Fruit fly (Drosophila melanogaster): ENCODE measurements around the gene CG34453.

Gene CG34453

DNA sequence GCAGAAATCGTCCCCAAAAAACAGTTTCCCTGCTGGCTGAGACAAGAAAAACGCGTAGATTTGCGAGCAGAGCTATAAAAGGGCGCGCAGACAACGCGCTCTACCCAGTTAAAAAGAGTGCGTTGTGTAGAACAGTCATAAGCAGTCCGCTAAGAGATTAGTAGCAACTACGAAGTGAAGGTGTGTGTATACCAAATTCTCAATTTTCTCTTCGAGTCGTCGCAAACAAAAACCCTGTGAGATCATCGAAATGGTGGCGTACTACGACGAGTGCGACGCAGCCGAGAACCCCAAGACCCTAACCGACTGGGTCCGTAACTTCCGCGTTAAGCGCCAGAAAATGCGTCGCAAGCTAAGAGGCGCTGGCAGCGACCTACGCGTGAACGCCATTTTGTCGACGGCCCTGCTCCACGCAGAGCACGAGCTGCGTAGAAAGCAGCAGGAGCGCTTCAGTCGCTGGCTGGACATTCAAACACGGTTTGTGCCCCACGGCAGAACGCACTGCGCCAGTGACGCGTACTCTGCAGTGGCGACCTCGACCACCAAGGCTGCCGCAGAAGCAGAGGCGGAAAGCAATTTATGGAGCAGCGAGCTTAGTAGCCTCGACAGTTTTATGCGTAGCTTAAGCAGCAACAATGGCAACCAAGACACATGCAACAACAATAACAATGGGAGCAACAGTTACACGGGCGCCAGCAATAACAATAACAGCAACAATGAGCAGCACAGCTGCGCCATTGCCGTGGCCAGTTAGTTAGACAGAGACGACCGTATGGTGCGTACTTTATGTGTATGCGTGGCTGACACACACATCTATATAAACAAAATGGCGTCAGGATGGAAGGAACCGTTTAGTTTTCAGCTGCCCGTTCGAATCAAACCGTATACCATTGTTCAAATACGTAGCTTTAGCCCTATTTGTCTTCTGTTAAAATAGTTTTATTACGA is 8.9 kb downstream of the CG34453 start:
- TF ChIP-seq psq (optimal IDR thresholded peaks at IDR 0.05) (no peak), insv (optimal IDR thresholded peaks at IDR 0.05) (no peak), Myc (optimal IDR thresholded peaks at IDR 0.05) (no peak), ttk (optimal IDR thresholded peaks at IDR 0.05) (no peak)

DNA sequence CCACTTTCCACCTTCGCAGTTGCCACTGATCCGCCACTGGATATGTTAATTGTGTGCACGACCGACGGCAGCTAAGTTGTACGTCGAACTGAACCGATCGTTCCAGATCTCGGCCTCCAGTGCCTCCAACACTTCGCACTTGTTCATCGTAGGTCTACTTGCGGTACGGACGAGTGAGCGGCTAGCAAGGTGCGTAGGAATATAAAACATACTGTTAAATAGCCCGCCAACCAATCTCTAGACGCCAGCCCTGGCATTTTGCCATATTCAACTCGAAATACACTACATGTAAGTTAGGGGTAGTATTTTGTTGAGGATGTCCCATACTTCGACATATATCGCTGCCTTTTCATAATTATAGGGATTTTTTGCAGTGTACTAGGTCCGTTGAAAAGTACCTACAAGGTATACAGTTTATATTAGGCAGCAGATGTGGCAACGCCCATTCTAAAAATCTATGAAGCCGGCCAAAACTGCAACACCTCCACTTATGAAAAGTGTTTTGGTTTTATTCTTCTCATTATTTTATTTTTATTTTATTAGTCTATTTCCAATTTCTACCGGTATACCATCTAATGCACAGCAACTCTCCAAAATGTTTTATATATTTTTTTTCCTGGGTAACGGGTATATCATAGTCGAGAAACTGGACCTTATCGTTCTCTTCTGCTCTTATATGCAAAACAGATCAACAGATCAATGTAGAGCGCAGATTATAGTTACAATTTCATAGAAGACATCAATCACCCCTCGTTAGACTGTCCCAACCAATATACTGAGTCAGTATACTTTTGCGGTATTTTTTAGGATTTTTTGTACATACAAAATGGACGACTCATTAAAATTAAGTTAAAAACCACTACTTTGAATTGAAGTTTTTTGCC is 9.9 kb downstream of the CG34453 start, which contains the start of the genes pyx and CG33229:
Gene pyx, minus strand, starts transcription at position 51 of the 884 bp plus-strand sequence.
Gene CG33229, plus strand, starts transcription at position 834 of the 884 bp plus-strand sequence.
- no peak for TF ChIP-seq insv (optimal IDR thresholded peaks at IDR 0.05)
- TF ChIP-seq ttk (optimal IDR thresholded peaks at IDR 0.05) = no peak
- no peak for TF ChIP-seq h (optimal IDR thresholded peaks at IDR 0.05)
- TF ChIP-seq Myc (optimal IDR thresholded peaks at IDR 0.05) = no peak

DNA sequence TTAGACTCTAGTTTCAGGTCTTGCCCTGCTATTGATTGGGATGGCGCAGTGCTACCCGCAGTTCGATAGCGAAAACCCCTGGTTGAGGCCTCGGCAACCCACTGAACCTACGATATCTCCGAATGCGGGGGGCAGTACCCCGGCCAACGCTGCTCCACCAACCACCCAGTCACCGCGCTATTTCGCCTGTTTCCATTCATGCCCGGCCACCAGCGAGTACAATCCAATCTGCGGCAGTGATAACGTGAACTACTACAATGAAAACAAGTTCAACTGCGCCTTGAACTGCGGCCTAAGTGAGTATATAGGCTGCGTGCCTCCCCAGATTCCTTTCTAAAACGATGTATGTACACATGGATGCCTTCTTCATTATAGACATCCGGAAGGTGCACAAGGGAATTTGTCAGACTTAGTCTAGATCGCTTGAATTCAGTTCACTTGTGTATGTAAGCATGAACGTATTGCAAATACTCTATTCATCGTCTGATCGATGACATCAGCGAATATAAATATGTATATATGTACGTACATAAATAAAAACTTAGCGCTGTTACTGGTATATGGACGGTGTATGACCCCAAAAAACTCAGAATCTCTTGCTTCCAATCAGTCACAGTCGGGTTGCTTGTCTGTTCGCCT is 15.6 kb downstream of the CG34453 start, which contains the start of gene CG13877:
Gene CG13877, plus strand, starts transcription at position 589 of the 639 bp plus-strand sequence.
- TF ChIP-seq ttk (optimal IDR thresholded peaks at IDR 0.05) (no peak), insv (optimal IDR thresholded peaks at IDR 0.05) (no peak), Sin3A (optimal IDR thresholded peaks at IDR 0.05) (no peak), h (optimal IDR thresholded peaks at IDR 0.05) (no peak), psq (optimal IDR thresholded peaks at IDR 0.05) (no peak), Myc (optimal IDR thresholded peaks at IDR 0.05) (no peak)

DNA sequence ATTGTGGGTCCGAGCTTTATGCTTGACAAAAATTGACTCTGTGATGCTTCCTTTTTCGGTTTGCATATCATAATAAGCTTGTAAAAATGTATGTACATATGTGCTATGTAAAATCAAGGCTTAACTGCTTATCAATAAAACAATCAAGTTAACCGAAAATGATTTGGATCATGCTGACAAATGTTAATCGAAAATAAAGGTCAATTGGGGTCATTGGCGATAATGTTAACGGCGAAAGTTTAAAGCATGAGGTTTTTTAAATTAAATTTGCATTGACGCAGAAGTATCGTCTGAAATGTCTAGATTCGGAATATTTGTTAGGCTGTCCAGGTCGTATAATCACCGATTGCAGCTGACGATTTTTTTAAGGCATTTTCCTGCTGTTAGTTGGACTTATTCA is 16.8 kb downstream of the CG34453 start, which contains the start of gene Kaz1-ORFB:
Gene Kaz1-ORFB, plus strand, starts transcription at position 301 of the 400 bp plus-strand sequence.
- TF ChIP-seq ttk (optimal IDR thresholded peaks at IDR 0.05) (no peak), insv (optimal IDR thresholded peaks at IDR 0.05) (no peak), psq (optimal IDR thresholded peaks at IDR 0.05) (no peak), Myc (optimal IDR thresholded peaks at IDR 0.05) (no peak), Sin3A (optimal IDR thresholded peaks at IDR 0.05) (no peak), h (optimal IDR thresholded peaks at IDR 0.05) (no peak)

DNA sequence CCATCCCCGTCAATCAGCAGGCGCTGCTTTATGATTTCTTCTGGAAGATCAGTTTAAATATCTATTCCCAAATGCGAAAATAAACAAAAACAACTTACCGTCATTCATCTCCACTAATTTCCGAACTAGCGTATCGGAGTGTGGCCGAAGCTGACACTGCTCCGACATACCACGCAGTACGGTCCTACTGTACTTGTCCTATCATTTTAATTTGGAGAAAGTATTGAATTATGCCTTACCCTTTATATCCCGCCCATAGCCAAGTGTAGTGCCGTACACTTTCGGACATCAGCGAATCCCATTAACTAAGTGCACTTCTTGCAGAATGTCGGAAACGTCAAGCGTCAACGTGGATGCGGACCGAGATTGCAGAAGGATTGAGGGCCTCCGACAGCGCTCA is 20.6 kb downstream of the CG34453 start, which contains the start of the genes thoc7 and Dis3l2:
Gene thoc7, minus strand, starts transcription at position 168 of the 400 bp plus-strand sequence.
Gene Dis3l2, plus strand, starts transcription at position 190 of the 400 bp plus-strand sequence.
- TF ChIP-seq Myc (optimal IDR thresholded peaks at IDR 0.05) = no peak
- no peak for TF ChIP-seq h (optimal IDR thresholded peaks at IDR 0.05)
- no peak for TF ChIP-seq ttk (optimal IDR thresholded peaks at IDR 0.05)
- TF ChIP-seq psq (optimal IDR thresholded peaks at IDR 0.05) = no peak
- TF ChIP-seq insv (optimal IDR thresholded peaks at IDR 0.05) = no peak
- TF ChIP-seq Sin3A (optimal IDR thresholded peaks at IDR 0.05) = no peak

DNA sequence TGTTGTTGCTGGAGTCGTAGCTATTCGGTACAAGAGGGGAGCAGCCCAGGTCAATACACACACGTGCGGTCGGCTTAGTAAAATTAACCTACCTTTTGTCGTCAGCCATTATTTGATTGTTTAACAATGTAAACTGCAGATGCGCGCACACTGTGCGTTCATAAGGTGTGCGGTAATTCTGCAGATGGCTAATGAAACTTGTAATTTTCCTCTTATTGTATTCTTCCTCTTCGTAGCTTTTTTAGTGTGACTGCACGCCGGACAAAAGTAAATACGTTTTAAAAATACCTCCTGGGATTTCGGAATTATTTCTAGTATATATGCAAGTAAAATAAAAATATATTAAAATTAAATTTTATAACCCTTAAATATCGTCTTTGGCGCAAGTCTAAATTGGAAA is 22.0 kb downstream of the CG34453 start, which contains the start of gene Prp4k:
Gene Prp4k, minus strand, starts transcription at position 258 of the 400 bp plus-strand sequence.
- TF ChIP-seq Sin3A (optimal IDR thresholded peaks at IDR 0.05) (no peak), psq (optimal IDR thresholded peaks at IDR 0.05) (no peak), Myc (optimal IDR thresholded peaks at IDR 0.05) (no peak), insv (optimal IDR thresholded peaks at IDR 0.05) (no peak), ttk (optimal IDR thresholded peaks at IDR 0.05) (no peak), h (optimal IDR thresholded peaks at IDR 0.05) (no peak)

DNA sequence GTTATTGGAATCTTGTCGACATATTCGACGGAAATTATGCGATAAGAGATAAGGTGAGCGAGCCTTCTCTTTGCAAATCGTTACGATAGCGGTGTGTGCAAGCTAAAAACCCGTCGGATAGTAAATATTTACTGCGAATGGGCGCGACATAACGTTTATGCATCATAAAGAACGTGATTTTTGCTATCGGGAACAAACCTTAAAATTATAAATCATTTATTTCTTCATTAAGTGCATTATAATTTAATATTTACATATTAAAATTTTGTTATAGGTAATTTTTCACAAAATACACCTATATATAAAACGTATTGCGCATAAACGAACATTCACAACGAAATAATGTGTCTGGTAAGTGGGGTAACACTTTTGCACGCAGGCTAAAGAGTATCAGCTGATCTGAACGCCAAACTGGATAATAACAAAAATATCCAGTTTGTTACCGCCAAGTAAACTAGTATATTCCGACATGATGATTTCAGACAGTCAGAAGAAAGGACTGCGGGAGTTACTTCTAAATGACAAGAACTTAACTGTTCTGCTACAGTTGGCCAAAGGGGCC is 27.3 kb downstream of the CG34453 start, which contains the start of the genes Gk1 and CG13876:
Gene Gk1, minus strand, starts transcription at position 122 of the 562 bp plus-strand sequence.
Gene CG13876, plus strand, starts transcription at position 412 of the 562 bp plus-strand sequence.
- TF ChIP-seq insv (optimal IDR thresholded peaks at IDR 0.05) (no peak), Sin3A (optimal IDR thresholded peaks at IDR 0.05) (no peak), h (optimal IDR thresholded peaks at IDR 0.05) (no peak), ttk (optimal IDR thresholded peaks at IDR 0.05) (no peak), psq (optimal IDR thresholded peaks at IDR 0.05) (no peak)

DNA sequence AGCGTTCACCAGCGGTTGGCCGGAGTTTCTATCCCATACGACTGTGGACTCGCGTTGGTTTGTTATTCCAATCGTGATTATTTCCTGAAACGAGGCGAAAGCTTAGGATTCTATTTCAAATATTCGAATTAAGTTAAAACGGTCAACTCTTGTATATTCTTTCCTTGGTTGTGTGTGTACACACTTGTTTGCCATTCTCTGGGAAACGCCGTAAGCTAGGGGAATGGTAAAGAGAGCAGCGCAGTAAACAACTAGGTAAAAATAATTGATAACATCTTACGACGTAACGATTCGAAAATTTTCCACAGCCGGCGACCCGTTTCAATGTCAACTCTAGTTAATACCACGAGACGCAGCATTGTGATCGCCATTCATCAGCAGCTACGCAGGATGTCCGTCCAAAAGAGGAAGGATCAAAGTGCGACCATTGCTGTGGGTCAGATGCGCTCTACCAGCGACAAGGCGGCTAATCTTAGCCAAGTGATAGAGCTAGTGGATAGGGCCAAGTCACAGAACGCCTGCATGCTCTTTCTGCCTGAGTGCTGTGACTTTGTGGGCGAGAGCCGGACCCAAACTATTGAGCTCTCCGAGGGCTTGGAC is 29.5 kb downstream of the CG34453 start, which contains the start of gene NitFhit:
Gene NitFhit, plus strand, starts transcription at position 195 of the 600 bp plus-strand sequence.
- no peak for TF ChIP-seq psq (optimal IDR thresholded peaks at IDR 0.05)
- TF ChIP-seq insv (optimal IDR thresholded peaks at IDR 0.05) = no peak
- no peak for TF ChIP-seq h (optimal IDR thresholded peaks at IDR 0.05)
- no peak for TF ChIP-seq ttk (optimal IDR thresholded peaks at IDR 0.05)
- TF ChIP-seq Sin3A (optimal IDR thresholded peaks at IDR 0.05) = no peak
- TF ChIP-seq Myc (optimal IDR thresholded peaks at IDR 0.05) = no peak

DNA sequence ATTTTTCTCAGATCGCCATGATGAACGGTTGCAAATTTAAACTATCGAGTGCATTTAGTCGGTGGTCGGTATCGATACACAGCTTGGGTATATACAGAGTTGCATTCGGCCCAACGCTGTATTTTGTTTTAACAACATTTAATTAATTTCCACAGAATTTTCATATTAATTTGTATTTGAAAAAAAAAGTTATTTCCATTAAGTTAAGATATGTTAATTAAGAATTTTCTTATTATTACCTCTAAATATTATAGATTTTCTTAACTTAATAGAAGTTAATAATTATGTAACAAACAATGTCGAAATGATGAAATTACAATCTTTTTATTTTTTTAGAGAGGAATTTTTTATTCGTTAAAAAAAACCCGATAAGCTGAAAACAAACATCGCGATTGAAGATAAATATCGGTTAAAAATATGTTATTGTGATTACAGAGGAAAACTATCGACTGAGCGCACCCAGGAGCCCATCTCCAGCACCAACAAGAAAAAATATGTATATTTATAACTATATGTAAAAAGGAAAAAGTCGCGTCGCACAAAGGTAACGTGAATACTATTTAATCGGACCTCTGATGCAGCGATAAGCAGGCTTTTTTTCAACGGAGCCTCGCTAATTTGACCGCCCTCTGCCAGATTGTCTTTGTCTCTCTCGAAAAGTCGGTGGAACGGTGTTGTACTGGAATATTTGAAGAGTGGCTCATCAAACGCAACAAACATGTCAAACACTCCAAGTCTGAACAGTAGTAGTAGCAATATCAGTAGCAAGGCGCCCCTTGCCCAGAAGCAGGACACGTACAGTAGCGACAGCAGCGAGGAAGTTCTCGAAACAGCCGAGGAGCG is 33.2 kb downstream of the CG34453 start, which contains the start of the genes rno and mri:
Gene rno, minus strand, starts transcription at position 9 of the 843 bp plus-strand sequence.
Gene mri, plus strand, starts transcription at position 421 of the 843 bp plus-strand sequence.
- TF ChIP-seq h (optimal IDR thresholded peaks at IDR 0.05) (no peak), Myc (optimal IDR thresholded peaks at IDR 0.05) (no peak), psq (optimal IDR thresholded peaks at IDR 0.05) (no peak), Sin3A (optimal IDR thresholded peaks at IDR 0.05) (no peak), ttk (optimal IDR thresholded peaks at IDR 0.05) (no peak), insv (optimal IDR thresholded peaks at IDR 0.05) (no peak)

All from Kc167 (cell line).